Fruit fly (Drosophila melanogaster) whole organism, embryonic: ENCODE data around the gene CG1998.

ENCODE experiments used
- Abd-B ChIP-seq: fragments of 200-800 bp; sonication (Bioruptor generic); optimal IDR thresholded peaks from 2 replicates; lab custom pipeline; 2018; ENCODE audit warnings: missing biosample characterization, mild to moderate bottlenecking, missing genetic modification characterization, moderate library complexity
- Blimp-1 ChIP-seq: fragments of 200-800 bp; sonication (Bioruptor generic); optimal IDR thresholded peaks from 3 replicates; lab custom pipeline; 2018; ENCODE audit warnings: missing biosample characterization, missing genetic modification characterization, mild to moderate bottlenecking, moderate library complexity, missing genetic modification reagents
- CG10431 ChIP-seq: fragments of 200-800 bp; sonication (Bioruptor generic); optimal IDR thresholded peaks from 3 replicates; lab custom pipeline; 2018; ENCODE audit warnings: missing biosample characterization, mild to moderate bottlenecking, missing genetic modification characterization
- CG10462 ChIP-seq: fragments of 200-800 bp; sonication (Bioruptor generic); optimal IDR thresholded peaks from 2 replicates; lab custom pipeline; 2016; ENCODE audit warnings: missing biosample characterization, missing genetic modification characterization
- CG13775 ChIP-seq: fragments of 200-800 bp; sonication (Bioruptor generic); optimal IDR thresholded peaks from 3 replicates; lab custom pipeline; 2017; ENCODE audit warnings: missing biosample characterization, mild to moderate bottlenecking, missing genetic modification characterization
- CG14860 ChIP-seq: fragments of 200-800 bp; sonication (Bioruptor generic); IDR thresholded peaks from 3 replicates; pipeline ENCODE4 v1.3.6; 2022; ENCODE audit warnings: missing biosample characterization, missing genetic modification characterization; ENCODE audit not compliant: partially characterized antibody
- CG15479 ChIP-seq: fragments of 200-800 bp; sonication (Bioruptor generic); optimal IDR thresholded peaks from 3 replicates; lab custom pipeline; 2019; ENCODE audit warnings: missing biosample characterization, mild to moderate bottlenecking, missing genetic modification characterization, moderate library complexity
- CG15514 ChIP-seq: fragments of 200-800 bp; sonication (Bioruptor generic); optimal IDR thresholded peaks from 3 replicates; lab custom pipeline; 2017; ENCODE audit warnings: missing biosample characterization, missing genetic modification characterization, mild to moderate bottlenecking, moderate library complexity, missing genetic modification reagents
- CG15696 ChIP-seq: fragments of 200-800 bp; sonication (Bioruptor generic); optimal IDR thresholded peaks from 2 replicates; lab custom pipeline; 2019; ENCODE audit warnings: missing biosample characterization, mild to moderate bottlenecking, missing genetic modification characterization, moderate library complexity
- CG17385 ChIP-seq: fragments of 200-800 bp; sonication (Bioruptor generic); optimal IDR thresholded peaks from 3 replicates; lab custom pipeline; 2018; ENCODE audit warnings: missing biosample characterization, mild to moderate bottlenecking, missing genetic modification characterization
- CG34422 ChIP-seq: fragments of 200-800 bp; sonication (Bioruptor generic); IDR thresholded peaks from 3 replicates; pipeline ENCODE4 v1.3.6; 2022; ENCODE audit warnings: missing biosample characterization, missing genetic modification characterization
- CG3995 ChIP-seq: fragments of 200-800 bp; sonication (Bioruptor generic); optimal IDR thresholded peaks from 3 replicates; lab custom pipeline; 2016; ENCODE audit warnings: missing biosample characterization, missing genetic modification characterization
- CG4424 ChIP-seq: fragments of 200-800 bp; sonication (Bioruptor generic); optimal IDR thresholded peaks from 3 replicates; lab custom pipeline; 2016; ENCODE audit warnings: missing biosample characterization, missing genetic modification characterization
- CG6654 ChIP-seq: fragments of 200-800 bp; sonication (Bioruptor generic); optimal IDR thresholded peaks from 2 replicates; lab custom pipeline; 2017; ENCODE audit warnings: missing biosample characterization, mild to moderate bottlenecking, missing genetic modification characterization
- CG7786 ChIP-seq: fragments of 200-800 bp; sonication (Bioruptor generic); optimal IDR thresholded peaks from 2 replicates; lab custom pipeline; 2016; ENCODE audit warnings: missing biosample characterization, missing genetic modification characterization
- CG8388 ChIP-seq: fragments of 200-800 bp; sonication (Bioruptor generic); optimal IDR thresholded peaks from 2 replicates; lab custom pipeline; 2019; ENCODE audit warnings: missing biosample characterization, mild to moderate bottlenecking, missing genetic modification characterization, moderate library complexity
- CG9215 ChIP-seq: fragments of 200-800 bp; sonication (Bioruptor generic); IDR thresholded peaks from 2 replicates; pipeline ENCODE4 v1.3.6; 2022; ENCODE audit warnings: missing biosample characterization, missing genetic modification characterization
- CG9817 ChIP-seq: fragments of 200-800 bp; sonication (Bioruptor generic); optimal IDR thresholded peaks from 2 replicates; lab custom pipeline; 2018; ENCODE audit warnings: missing biosample characterization, mild to moderate bottlenecking, missing genetic modification characterization, moderate library complexity
- Chrac-16 ChIP-seq: fragments of 200-800 bp; sonication (Bioruptor generic); optimal IDR thresholded peaks from 3 replicates; lab custom pipeline; 2016; ENCODE audit warnings: missing biosample characterization, missing genetic modification characterization
- Dek ChIP-seq: fragments of 200-800 bp; sonication (Bioruptor generic); optimal IDR thresholded peaks from 3 replicates; lab custom pipeline; 2019; ENCODE audit warnings: missing biosample characterization, mild to moderate bottlenecking, missing genetic modification characterization, moderate library complexity
- Doc2 ChIP-seq: fragments of 200-800 bp; sonication (Bioruptor generic); IDR thresholded peaks from 2 replicates; pipeline ENCODE4 v1.3.6; 2022; ENCODE audit warnings: missing biosample characterization, missing genetic modification characterization
- H15 ChIP-seq: fragments of 200-800 bp; sonication (Bioruptor generic); IDR thresholded peaks from 3 replicates; pipeline ENCODE4 v1.3.6; 2022; ENCODE audit warnings: missing biosample characterization, missing genetic modification characterization
- HLHmδ ChIP-seq: fragments of 200-800 bp; sonication (Bioruptor generic); optimal IDR thresholded peaks from 2 replicates; lab custom pipeline; 2018; ENCODE audit warnings: missing biosample characterization, mild to moderate bottlenecking, missing genetic modification characterization, moderate library complexity
- HmgZ ChIP-seq: fragments of 200-800 bp; sonication (Bioruptor generic); optimal IDR thresholded peaks from 2 replicates; lab custom pipeline; 2018; ENCODE audit warnings: missing biosample characterization, mild to moderate bottlenecking, missing genetic modification characterization
- Hr78 ChIP-seq, 2 experiments: fragments of 200-800 bp in 1 of 2; fragments of >200 bp in 1 of 2; sonication (Bioruptor generic) in 1 of 2; optimal IDR thresholded peaks; 2 replicates each; lab custom pipeline; 2017 to 2019; ENCODE audit warnings: missing biosample characterization in 2 of 2, missing genetic modification characterization in 2 of 2, mild to moderate bottlenecking in 1 of 2, moderate library complexity in 1 of 2
- MESR4 ChIP-seq: fragments of 200-800 bp; sonication (Bioruptor generic); optimal IDR thresholded peaks from 2 replicates; lab custom pipeline; 2018; ENCODE audit warnings: missing biosample characterization, mild to moderate bottlenecking, missing genetic modification characterization, moderate library complexity
- Nf-YA ChIP-seq: fragments of 200-800 bp; sonication (Bioruptor generic); IDR thresholded peaks from 2 replicates; pipeline ENCODE4 v1.3.6; 2022; ENCODE audit warnings: missing biosample characterization, missing genetic modification characterization
- Stat92E ChIP-seq, 3 experiments: fragments of >200 bp in 2 of 3; fragments of 200-800 bp in 1 of 3; sonication (Bioruptor generic) in 1 of 3; optimal IDR thresholded peaks; 2 replicates each; lab custom pipeline; 2017 to 2019; ENCODE audit warnings: missing biosample characterization in 3 of 3, missing genetic modification characterization in 3 of 3, mild to moderate bottlenecking in 1 of 3, moderate library complexity in 1 of 3
- Trl ChIP-seq, 3 experiments: fragments of >200 bp in 2 of 3; fragments of 200-800 bp in 1 of 3; sonication (Bioruptor generic) in 1 of 3; optimal IDR thresholded peaks; 2 replicates in 1 of 3; 3 replicates in 2 of 3; lab custom pipeline; 2016 to 2017; ENCODE audit warnings: missing biosample characterization in 1 of 3, missing genetic modification characterization in 1 of 3
- ap ChIP-seq: fragments of 200-800 bp; sonication (Bioruptor generic); IDR thresholded peaks from 2 replicates; pipeline ENCODE4 v1.3.6; 2022; ENCODE audit warnings: missing biosample characterization, missing genetic modification characterization
- chn ChIP-seq: fragments of 200-800 bp; sonication (Bioruptor generic); optimal IDR thresholded peaks from 2 replicates; lab custom pipeline; 2016; ENCODE audit warnings: missing biosample characterization, missing genetic modification characterization
- cwo ChIP-seq: fragments of 200-800 bp; sonication (Bioruptor generic); optimal IDR thresholded peaks from 3 replicates; lab custom pipeline; 2017; ENCODE audit warnings: missing biosample characterization, missing genetic modification characterization, mild to moderate bottlenecking, moderate library complexity, missing genetic modification reagents
- dimm ChIP-seq: fragments of 200-800 bp; sonication (Bioruptor generic); IDR thresholded peaks from 2 replicates; pipeline ENCODE4 v1.3.6; 2022; ENCODE audit warnings: missing biosample characterization, missing genetic modification characterization
- dm ChIP-seq: fragments of 200-800 bp; sonication (Bioruptor generic); optimal IDR thresholded peaks from 3 replicates; lab custom pipeline; 2016; ENCODE audit warnings: missing biosample characterization, missing genetic modification characterization
- fru ChIP-seq: fragments of >200 bp; optimal IDR thresholded peaks from 2 replicates; lab custom pipeline; 2017
- her ChIP-seq: fragments of 200-800 bp; sonication (Bioruptor generic); optimal IDR thresholded peaks from 2 replicates; lab custom pipeline; 2016; ENCODE audit warnings: missing biosample characterization, missing genetic modification characterization
- hth ChIP-seq: fragments of >200 bp; optimal IDR thresholded peaks from 2 replicates; lab custom pipeline; 2017; ENCODE audit warnings: inconsistent platforms
- jumu ChIP-seq: fragments of 200-800 bp; sonication (Bioruptor generic); optimal IDR thresholded peaks from 3 replicates; lab custom pipeline; 2016; ENCODE audit warnings: missing biosample characterization, missing genetic modification characterization
- kni ChIP-seq: fragments of 200-800 bp; sonication (Bioruptor generic); optimal IDR thresholded peaks from 3 replicates; lab custom pipeline; 2017; ENCODE audit warnings: mild to moderate bottlenecking, missing biosample characterization, missing genetic modification reagents, missing genetic modification characterization
- pros ChIP-seq: fragments of 200-800 bp; sonication (Bioruptor generic); optimal IDR thresholded peaks from 3 replicates; lab custom pipeline; 2019; ENCODE audit warnings: missing biosample characterization, mild to moderate bottlenecking, missing genetic modification characterization, moderate library complexity
- pum ChIP-seq: fragments of 200-800 bp; sonication (Bioruptor generic); optimal IDR thresholded peaks from 2 replicates; lab custom pipeline; 2016; ENCODE audit warnings: missing biosample characterization, missing genetic modification characterization
- run ChIP-seq: fragments of 200-800 bp; sonication (Bioruptor generic); optimal IDR thresholded peaks from 3 replicates; lab custom pipeline; 2018; ENCODE audit warnings: missing biosample characterization, mild to moderate bottlenecking, missing genetic modification characterization
- sima ChIP-seq: fragments of 200-800 bp; sonication (Bioruptor generic); optimal IDR thresholded peaks from 2 replicates; lab custom pipeline; 2016; ENCODE audit warnings: missing biosample characterization, missing genetic modification characterization
- sqz ChIP-seq: fragments of 200-800 bp; sonication (Bioruptor generic); optimal IDR thresholded peaks from 3 replicates; lab custom pipeline; 2018; ENCODE audit warnings: missing biosample characterization, mild to moderate bottlenecking, missing genetic modification characterization
- tll ChIP-seq, 2 experiments: fragments of 200-800 bp in 1 of 2; fragments of >200 bp in 1 of 2; sonication (Bioruptor generic) in 1 of 2; optimal IDR thresholded peaks; 2 replicates each; lab custom pipeline; 2017 to 2019; ENCODE audit warnings: missing biosample characterization in 2 of 2, missing genetic modification characterization in 2 of 2, mild to moderate bottlenecking in 1 of 2, moderate library complexity in 1 of 2
- twi ChIP-seq: fragments of 200-800 bp; optimal IDR thresholded peaks from 2 replicates; lab custom pipeline; 2019; ENCODE audit warnings: missing biosample characterization, mild to moderate bottlenecking, missing genetic modification characterization, moderate library complexity
- vfl ChIP-seq: fragments of 200-800 bp; sonication (Bioruptor generic); optimal IDR thresholded peaks from 2 replicates; lab custom pipeline; 2016; ENCODE audit warnings: missing biosample characterization, missing genetic modification characterization
- wdn ChIP-seq: fragments of 200-800 bp; sonication (Bioruptor generic); IDR thresholded peaks from 2 replicates; pipeline ENCODE4 v1.3.6; 2022; ENCODE audit warnings: missing biosample characterization, missing genetic modification characterization
- z ChIP-seq: fragments of 200-800 bp; sonication (Bioruptor generic); IDR thresholded peaks from 3 replicates; pipeline ENCODE4 v1.3.6; 2022; ENCODE audit warnings: missing biosample characterization, missing genetic modification characterization

The CG1998 gene

DNA sequence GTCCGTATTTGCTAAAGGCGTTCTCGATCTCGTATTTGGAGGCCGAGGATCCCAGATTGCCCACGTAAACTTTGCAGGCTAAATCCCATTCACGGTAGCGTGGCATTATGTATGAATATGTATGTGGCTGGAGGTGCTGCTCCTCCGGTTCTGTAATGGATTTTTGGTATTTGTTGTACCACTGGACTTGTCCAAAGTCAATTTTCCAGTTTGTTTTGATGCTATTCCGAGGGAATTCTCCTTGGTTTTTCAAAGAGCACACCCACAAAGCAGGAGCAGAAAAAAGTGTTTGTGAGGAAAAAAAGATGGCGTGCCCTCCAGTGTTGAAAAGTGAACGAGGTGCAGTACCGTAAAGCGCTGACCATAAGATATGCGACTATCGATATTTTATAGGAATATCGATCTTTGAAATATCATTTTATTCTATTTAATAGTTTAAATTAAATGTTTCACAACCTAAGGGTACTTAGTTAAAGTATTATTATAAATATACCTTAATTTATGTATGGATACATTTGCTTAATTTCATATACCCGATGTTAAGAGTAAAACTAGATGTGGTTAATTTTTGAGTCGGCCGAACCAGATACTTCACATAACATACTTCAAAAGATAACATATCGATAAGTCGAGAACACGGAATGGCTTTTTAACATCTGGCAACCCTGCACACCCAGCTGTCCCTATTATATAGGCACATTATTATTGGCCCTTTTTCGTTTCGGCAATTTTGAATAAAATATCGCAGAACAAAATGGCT is 28.1 kb downstream of the CG1998 start, which contains the start of the genes Rbp1-like and Tim9a (continued):
- TF ChIP-seq CG15514 (peak; percentile 71), twi (no peak), pros (GFP tag; lab: Kevin White, UChicago) (no peak), Abd-B (GFP tag; lab: Kevin White, UChicago) (peak; percentile 19), Dek (tag; lab: Kevin White, UChicago) (peak; percentile 37), CG9817 (peak; percentile 5), Blimp-1 (GFP tag; lab: Kevin White, UChicago) (no peak), kni (GFP tag; lab: Kevin White, UChicago) (no peak), sqz (GFP tag; lab: Kevin White, UChicago) (peak; percentile 67), dimm (GFP tag; lab: Robert Waterston, UW) (no peak), ap (GFP tag; lab: Robert Waterston, UW) (no peak), CG14860 (GFP tag; lab: Robert Waterston, UW) (peak; percentile 69), run (tag; lab: Kevin White, UChicago) (no peak), CG13775 (GFP tag; lab: Kevin White, UChicago) (peak; percentile 41), CG10462 (GFP tag; lab: Kevin White, UChicago) (no peak), H15 (GFP tag; lab: Robert Waterston, UW) (no peak), z (no peak), vfl (GFP tag; lab: Kevin White, UChicago) (no peak), tll (GFP tag; optimal IDR thresholded peaks at IDR 0.05; lab: Kevin White, UChicago) (no peak), jumu (GFP tag; lab: Kevin White, UChicago) (no peak), dm (GFP tag; lab: Kevin White, UChicago) (no peak), CG17385 (GFP tag; lab: Kevin White, UChicago) (peak; percentile 32), CG15479 (GFP tag; lab: Kevin White, UChicago) (no peak), fru (lab: Kevin White, UChicago) (no peak), CG7786 (GFP tag; lab: Kevin White, UChicago) (no peak), CG34422 (GFP tag; lab: Robert Waterston, UW) (no peak), hth (lab: Kevin White, UChicago) (no peak), Nf-YA (GFP tag; lab: Robert Waterston, UW) (no peak), CG3995 (peak; percentile 74), Trl (optimal IDR thresholded peaks at IDR 0.05; lab: Kevin White, UChicago) (no peak), Trl (GFP tag; optimal IDR thresholded peaks at IDR 0.05; lab: Kevin White, UChicago) (no peak), MESR4 (GFP tag; lab: Kevin White, UChicago) (peak; percentile 92), pum (GFP tag; lab: Kevin White, UChicago) (no peak), HLHmδ (no peak), chn (GFP tag; lab: Kevin White, UChicago) (no peak), cwo (no peak), her (GFP tag; lab: Kevin White, UChicago) (no peak), Hr78 (GFP tag; optimal IDR thresholded peaks at IDR 0.05; lab: Kevin White, UChicago) (no peak), CG9215 (GFP tag; lab: Robert Waterston, UW) (0 out of 2 replicates have a peak, but pooled peaks have one; percentile 13), CG10431 (peak; percentile 36), Stat92E (GFP tag; optimal IDR thresholded peaks at IDR 0.05; lab: Kevin White, UChicago) (no peak), CG8388 (GFP tag; lab: Kevin White, UChicago) (no peak), CG15696 (tag; lab: Kevin White, UChicago) (peak; percentile 34), Doc2 (GFP tag; lab: Robert Waterston, UW) (no peak), wdn (GFP tag; lab: Robert Waterston, UW) (no peak), Chrac-16 (GFP tag; lab: Kevin White, UChicago) (peak; percentile 4), sima (GFP tag; lab: Kevin White, UChicago) (no peak), CG4424 (GFP tag; lab: Kevin White, UChicago) (peak; percentile 39), CG6654 (GFP tag; lab: Kevin White, UChicago) (no peak), HmgZ (tag; lab: Kevin White, UChicago) (peak; percentile 13)
